Fruit fly (Drosophila melanogaster) whole organism, embryonic: ENCODE measurements around the gene CG31538.

Source experiments
- Atf6 ChIP-seq: fragments of 200-800 bp; sonication (Bioruptor generic); IDR thresholded peaks from 2 replicates; pipeline ENCODE4 v1.3.6; 2022; ENCODE audit warnings: missing biosample characterization, missing genetic modification characterization
- CG10267 ChIP-seq: fragments of 200-800 bp; sonication (Bioruptor generic); optimal IDR thresholded peaks from 2 replicates; lab custom pipeline; 2018; ENCODE audit warnings: missing biosample characterization, mild to moderate bottlenecking, missing genetic modification characterization, moderate library complexity
- CG10366 ChIP-seq: fragments of 200-800 bp; sonication (Bioruptor generic); IDR thresholded peaks from 2 replicates; pipeline ENCODE4 v1.3.6; 2022; ENCODE audit warnings: missing biosample characterization, missing genetic modification characterization
- CG10565 ChIP-seq: fragments of 200-800 bp; sonication (Bioruptor generic); optimal IDR thresholded peaks from 3 replicates; lab custom pipeline; 2016; ENCODE audit warnings: missing biosample characterization, mild to moderate bottlenecking, missing genetic modification characterization
- CG11456 ChIP-seq: fragments of 200-800 bp; sonication (Bioruptor generic); IDR thresholded peaks from 3 replicates; pipeline ENCODE4 v1.3.6; 2022; ENCODE audit warnings: missing biosample characterization, missing genetic modification characterization
- CG11504 ChIP-seq: fragments of 200-800 bp; sonication (Bioruptor generic); optimal IDR thresholded peaks from 3 replicates; lab custom pipeline; 2019; ENCODE audit warnings: missing biosample characterization, mild to moderate bottlenecking, missing genetic modification characterization, moderate library complexity
- CG11560 ChIP-seq: fragments of 200-800 bp; sonication (Bioruptor generic); IDR thresholded peaks from 3 replicates; pipeline ENCODE4 v1.3.6; 2022; ENCODE audit warnings: missing biosample characterization, missing genetic modification characterization
- CG12391 ChIP-seq: fragments of 200-800 bp; sonication (Bioruptor generic); optimal IDR thresholded peaks from 3 replicates; lab custom pipeline; 2018; ENCODE audit warnings: missing biosample characterization, mild to moderate bottlenecking, missing genetic modification characterization, moderate library complexity
- CG13296 ChIP-seq: fragments of 200-800 bp; sonication (Bioruptor generic); optimal IDR thresholded peaks from 3 replicates; lab custom pipeline; 2018; ENCODE audit warnings: missing biosample characterization, mild to moderate bottlenecking, missing genetic modification characterization
- CG13624 ChIP-seq: fragments of 200-800 bp; sonication (Bioruptor generic); optimal IDR thresholded peaks from 2 replicates; lab custom pipeline; 2016; ENCODE audit warnings: missing biosample characterization, missing genetic modification characterization
- CG18011 ChIP-seq: fragments of 200-800 bp; sonication (Bioruptor generic); optimal IDR thresholded peaks from 2 replicates; lab custom pipeline; 2017; ENCODE audit warnings: missing biosample characterization, missing genetic modification characterization, mild to moderate bottlenecking, moderate library complexity, missing genotype
- CG33557 ChIP-seq: fragments of 200-800 bp; sonication (Bioruptor generic); optimal IDR thresholded peaks from 2 replicates; lab custom pipeline; 2019; ENCODE audit warnings: missing biosample characterization, mild to moderate bottlenecking, missing genetic modification characterization, moderate library complexity
- CG42726 ChIP-seq: fragments of 200-800 bp; sonication (Bioruptor generic); IDR thresholded peaks from 2 replicates; pipeline ENCODE4 v1.3.6; 2022; ENCODE audit warnings: missing biosample characterization, missing genetic modification characterization; ENCODE audit not compliant: partially characterized antibody
- CG7987 ChIP-seq: fragments of 200-800 bp; sonication (Bioruptor generic); optimal IDR thresholded peaks from 2 replicates; lab custom pipeline; 2018; ENCODE audit warnings: missing biosample characterization, mild to moderate bottlenecking, missing genetic modification characterization, moderate library complexity
- CG8478 ChIP-seq: fragments of >200 bp; optimal IDR thresholded peaks from 2 replicates; lab custom pipeline; 2018
- CG8924 ChIP-seq: fragments of 200-800 bp; optimal IDR thresholded peaks from 3 replicates; lab custom pipeline; 2019; ENCODE audit warnings: missing biosample characterization, mild to moderate bottlenecking, missing genetic modification characterization, moderate library complexity
- CG8944 ChIP-seq: fragments of 200-800 bp; sonication (Bioruptor generic); optimal IDR thresholded peaks from 3 replicates; lab custom pipeline; 2016; ENCODE audit warnings: missing biosample characterization, missing genetic modification characterization
- Chrac-16 ChIP-seq: fragments of 200-800 bp; sonication (Bioruptor generic); optimal IDR thresholded peaks from 3 replicates; lab custom pipeline; 2016; ENCODE audit warnings: missing biosample characterization, missing genetic modification characterization
- Ets65A ChIP-seq: fragments of 200-800 bp; sonication (Bioruptor generic); peaks from one replicate; lab custom pipeline; 2016; ENCODE audit warnings: missing biosample characterization, missing genetic modification characterization
- Fer2 ChIP-seq: fragments of 200-800 bp; sonication (Bioruptor generic); optimal IDR thresholded peaks from 2 replicates; lab custom pipeline; 2018; ENCODE audit warnings: missing biosample characterization, mild to moderate bottlenecking, missing genetic modification characterization, moderate library complexity
- Fer3 ChIP-seq: fragments of 200-800 bp; sonication (Bioruptor generic); optimal IDR thresholded peaks from 2 replicates; lab custom pipeline; 2018; ENCODE audit warnings: missing biosample characterization, mild to moderate bottlenecking, missing genetic modification characterization, moderate library complexity
- Lim3 ChIP-seq: fragments of 200-800 bp; sonication (Bioruptor generic); IDR thresholded peaks from 2 replicates; pipeline ENCODE4 v1.3.6; 2022; ENCODE audit warnings: missing biosample characterization, missing genetic modification characterization
- Lpt ChIP-seq: fragments of >200 bp; optimal IDR thresholded peaks from 2 replicates; lab custom pipeline; 2018; ENCODE audit warnings: missing biosample characterization, missing genetic modification characterization
- Oaz ChIP-seq: fragments of 200-800 bp; sonication (Bioruptor generic); IDR thresholded peaks from 2 replicates; pipeline ENCODE4 v1.3.6; 2022; ENCODE audit warnings: missing biosample characterization, missing genetic modification characterization
- Oli ChIP-seq: fragments of 200-800 bp; sonication (Bioruptor generic); optimal IDR thresholded peaks from 2 replicates; lab custom pipeline; 2018; ENCODE audit warnings: missing biosample characterization, mild to moderate bottlenecking, missing genetic modification characterization, moderate library complexity
- Scr ChIP-seq: fragments of 200-800 bp; sonication (Bioruptor generic); IDR thresholded peaks from 2 replicates; pipeline ENCODE4 v1.3.6; 2022; ENCODE audit warnings: missing biosample characterization, missing genetic modification characterization; ENCODE audit not compliant: partially characterized antibody
- Spps ChIP-seq: fragments of 200-800 bp; sonication (Bioruptor generic); optimal IDR thresholded peaks from 2 replicates; lab custom pipeline; 2018; ENCODE audit warnings: missing biosample characterization, mild to moderate bottlenecking, missing genetic modification characterization
- Stat92E ChIP-seq, 3 experiments: fragments of >200 bp in 2 of 3; fragments of 200-800 bp in 1 of 3; sonication (Bioruptor generic) in 1 of 3; optimal IDR thresholded peaks; 2 replicates each; lab custom pipeline; 2017 to 2019; ENCODE audit warnings: missing biosample characterization in 3 of 3, missing genetic modification characterization in 3 of 3, mild to moderate bottlenecking in 1 of 3, moderate library complexity in 1 of 3
- abd-A ChIP-seq: fragments of 200-800 bp; sonication (Bioruptor generic); optimal IDR thresholded peaks from 3 replicates; lab custom pipeline; 2019; ENCODE audit warnings: missing biosample characterization, mild to moderate bottlenecking, missing genetic modification characterization, moderate library complexity
- ac ChIP-seq: fragments of 200-800 bp; sonication (Bioruptor generic); optimal IDR thresholded peaks from 3 replicates; lab custom pipeline; 2017; ENCODE audit warnings: missing biosample characterization, mild to moderate bottlenecking, missing genetic modification characterization
- cad ChIP-seq: fragments of >200 bp; optimal IDR thresholded peaks from 2 replicates; lab custom pipeline; 2017; ENCODE audit warnings: missing biosample characterization, missing genetic modification characterization
- caup ChIP-seq: fragments of 200-800 bp; sonication (Bioruptor generic); optimal IDR thresholded peaks from 3 replicates; lab custom pipeline; 2017; ENCODE audit warnings: missing biosample characterization, mild to moderate bottlenecking, missing genetic modification characterization, moderate library complexity; ENCODE audit not compliant: severe bottlenecking
- chn ChIP-seq: fragments of 200-800 bp; sonication (Bioruptor generic); optimal IDR thresholded peaks from 2 replicates; lab custom pipeline; 2016; ENCODE audit warnings: missing biosample characterization, missing genetic modification characterization
- da ChIP-seq: fragments of 200-800 bp; sonication (Bioruptor generic); optimal IDR thresholded peaks from 2 replicates; lab custom pipeline; 2016; ENCODE audit warnings: missing biosample characterization, missing genetic modification characterization
- dan ChIP-seq: fragments of 200-800 bp; sonication (Bioruptor generic); IDR thresholded peaks from 2 replicates; pipeline ENCODE4 v1.3.6; 2022; ENCODE audit warnings: missing biosample characterization, missing genetic modification characterization
- en ChIP-seq: fragments of 200-800 bp; sonication (Bioruptor generic); optimal IDR thresholded peaks from 2 replicates; lab custom pipeline; 2016; ENCODE audit warnings: missing biosample characterization, missing genetic modification characterization
- fd3F ChIP-seq: fragments of 200-800 bp; sonication (Bioruptor generic); optimal IDR thresholded peaks from 2 replicates; lab custom pipeline; 2018; ENCODE audit warnings: missing biosample characterization, mild to moderate bottlenecking, missing genetic modification characterization, moderate library complexity
- fu2 ChIP-seq: fragments of 200-800 bp; sonication (Bioruptor generic); optimal IDR thresholded peaks from 2 replicates; lab custom pipeline; 2016; ENCODE audit warnings: missing biosample characterization, missing genetic modification characterization
- jumu ChIP-seq: fragments of 200-800 bp; sonication (Bioruptor generic); optimal IDR thresholded peaks from 3 replicates; lab custom pipeline; 2016; ENCODE audit warnings: missing biosample characterization, missing genetic modification characterization
- kah ChIP-seq: fragments of 200-800 bp; sonication (Bioruptor generic); optimal IDR thresholded peaks from 2 replicates; lab custom pipeline; 2018; ENCODE audit warnings: missing biosample characterization, mild to moderate bottlenecking, missing genetic modification characterization
- kni ChIP-seq: fragments of 200-800 bp; sonication (Bioruptor generic); optimal IDR thresholded peaks from 3 replicates; lab custom pipeline; 2017; ENCODE audit warnings: mild to moderate bottlenecking, missing biosample characterization, missing genetic modification reagents, missing genetic modification characterization
- lbe ChIP-seq: fragments of 200-800 bp; sonication (Bioruptor generic); optimal IDR thresholded peaks from 2 replicates; lab custom pipeline; 2016; ENCODE audit warnings: missing biosample characterization, mild to moderate bottlenecking, missing genetic modification characterization
- lola ChIP-seq, 3 experiments: fragments of >200 bp in 2 of 3; fragments of 200-800 bp in 1 of 3; sonication (Bioruptor generic) in 1 of 3; optimal IDR thresholded peaks; 2 replicates each; lab custom pipeline; 2017 to 2019; ENCODE audit warnings: missing biosample characterization in 3 of 3, missing genetic modification characterization in 3 of 3, mild to moderate bottlenecking in 1 of 3, moderate library complexity in 1 of 3
- lov ChIP-seq, 2 experiments: fragments of 200-800 bp in 1 of 2; fragments of >200 bp in 1 of 2; sonication (Bioruptor generic) in 1 of 2; IDR thresholded peaks in 1 of 2; optimal IDR thresholded peaks in 1 of 2; 2 replicates in 1 of 2; 3 replicates in 1 of 2; pipeline versions ENCODE4 v1.3.6 to Lab custom; 2017 to 2022; ENCODE audit warnings: missing biosample characterization in 1 of 2, missing genetic modification characterization in 1 of 2
- prd ChIP-seq, 3 experiments: fragments of >200 bp in 2 of 3; fragments of 200-800 bp in 1 of 3; sonication (Bioruptor generic) in 1 of 3; optimal IDR thresholded peaks in 2 of 3; IDR thresholded peaks in 1 of 3; 2 replicates in 2 of 3; 3 replicates in 1 of 3; pipeline versions ENCODE4 v1.3.6 to Lab custom; 2017 to 2022; ENCODE audit warnings: missing biosample characterization in 1 of 3, missing genetic modification characterization in 1 of 3
- pros ChIP-seq: fragments of 200-800 bp; sonication (Bioruptor generic); optimal IDR thresholded peaks from 3 replicates; lab custom pipeline; 2019; ENCODE audit warnings: missing biosample characterization, mild to moderate bottlenecking, missing genetic modification characterization, moderate library complexity
- tio ChIP-seq: fragments of 200-800 bp; sonication (Bioruptor generic); optimal IDR thresholded peaks from 2 replicates; lab custom pipeline; 2017; ENCODE audit warnings: missing biosample characterization, missing genetic modification characterization, inconsistent platforms
- vnd ChIP-seq: fragments of 200-800 bp; sonication (Bioruptor generic); IDR thresholded peaks from 3 replicates; pipeline ENCODE4 v1.3.6; 2022; ENCODE audit warnings: missing biosample characterization, missing genetic modification characterization; ENCODE audit not compliant: partially characterized antibody

CG31538 gene

dm6 chr3R:5251243-5251865 lies 26.3 kb downstream of the CG31538 start, which contains the start of gene CtsF (continued):
- peak; percentile 22 for TF ChIP-seq pros (GFP tag; lab: Kevin White, UChicago)
- no peak for TF ChIP-seq lola (GFP tag; optimal IDR thresholded peaks at IDR 0.05; lab: Kevin White, UChicago)
- no peak for TF ChIP-seq CG11560 (tag; lab: Robert Waterston, UW)
- TF ChIP-seq Chrac-16 (GFP tag; lab: Kevin White, UChicago) = no peak
- TF ChIP-seq lov (optimal IDR thresholded peaks at IDR 0.05; lab: Kevin White, UChicago) = no peak
- TF ChIP-seq lov (GFP tag; IDR thresholded peaks at IDR 0.05; lab: Robert Waterston, UW) = 0 out of 3 replicates have a peak, but pooled peaks have one; percentile 21
- TF ChIP-seq CG13296 (GFP tag; lab: Kevin White, UChicago) = peak; percentile 30
- TF ChIP-seq CG8478 = peak; percentile 93
- TF ChIP-seq CG42726 (GFP tag; lab: Robert Waterston, UW) = peak; percentile 98
- no peak for TF ChIP-seq prd (optimal IDR thresholded peaks at IDR 0.05; lab: Kevin White, UChicago)
- TF ChIP-seq prd (GFP tag; IDR thresholded peaks at IDR 0.05; lab: Robert Waterston, UW) = no peak
- no peak for TF ChIP-seq Fer3 (tag; lab: Kevin White, UChicago)
- peak; percentile 33 for TF ChIP-seq Lpt (GFP tag; lab: Kevin White, UChicago)
- TF ChIP-seq en (GFP tag; lab: Kevin White, UChicago) = no peak
- TF ChIP-seq CG8944 (GFP tag; lab: Kevin White, UChicago) = no peak
- peak; percentile 41 for TF ChIP-seq CG8924
- no peak for TF ChIP-seq CG33557 (GFP tag; lab: Kevin White, UChicago)
- no peak for TF ChIP-seq Lim3 (GFP tag; lab: Robert Waterston, UW)
- no peak for TF ChIP-seq Spps (tag; lab: Kevin White, UChicago)
- TF ChIP-seq lbe (GFP tag; lab: Kevin White, UChicago) = peak; percentile 67
- TF ChIP-seq kni (GFP tag; lab: Kevin White, UChicago) = peak; percentile 74
- peak in 1 of 3 experiments; percentile 27 for TF ChIP-seq Stat92E (GFP tag; optimal IDR thresholded peaks at IDR 0.05; lab: Kevin White, UChicago)
- TF ChIP-seq Fer2 (tag; lab: Kevin White, UChicago) = no peak
- no peak for TF ChIP-seq tio
- no peak for TF ChIP-seq fu2
- peak; percentile 99 for TF ChIP-seq vnd (GFP tag; lab: Robert Waterston, UW)
- TF ChIP-seq Atf6 = peak; percentile 43; the same call in 1 of the 2 replicates
- TF ChIP-seq CG11456 (GFP tag; lab: Robert Waterston, UW) = no peak; the same call in 2 of the 3 replicates
- no peak for TF ChIP-seq Oaz
- peak; percentile 15 for TF ChIP-seq chn (GFP tag; lab: Kevin White, UChicago)
- TF ChIP-seq CG10565 (GFP tag; lab: Kevin White, UChicago) = no peak
- TF ChIP-seq ac (GFP tag; lab: Kevin White, UChicago) = no peak
- peak; percentile 15 for TF ChIP-seq caup (GFP tag; lab: Kevin White, UChicago)
- TF ChIP-seq CG13624 (GFP tag; lab: Kevin White, UChicago) = peak; percentile 40
- no peak for TF ChIP-seq Oli
- TF ChIP-seq abd-A (tag; lab: Kevin White, UChicago) = peak; percentile 53
- peak; percentile 98 for TF ChIP-seq Scr
- TF ChIP-seq CG10267 (tag; lab: Kevin White, UChicago) = peak; percentile 65
- TF ChIP-seq CG10366 (GFP tag; lab: Robert Waterston, UW) = no peak
- TF ChIP-seq CG18011 (GFP tag; lab: Kevin White, UChicago) = no peak
- TF ChIP-seq jumu (GFP tag; lab: Kevin White, UChicago) = peak; percentile 14
- no peak for TF ChIP-seq dan
- no peak for TF ChIP-seq Ets65A
- peak; percentile 33 for TF ChIP-seq CG12391 (tag; lab: Kevin White, UChicago)
- TF ChIP-seq CG11504 = peak; percentile 13
- TF ChIP-seq cad = no peak
- peak; percentile 55 for TF ChIP-seq kah
- peak; percentile 25 for TF ChIP-seq CG7987 (GFP tag; lab: Kevin White, UChicago)
- TF ChIP-seq da (GFP tag; lab: Kevin White, UChicago) = no peak
- TF ChIP-seq fd3F (GFP tag; lab: Kevin White, UChicago) = no peak
